Worm (Caenorhabditis elegans): ENCODE data around the gene F55C12.4.
A peak's percentile ranks its signal among the peaks of the same experiment; 100 is the strongest.

Gene F55C12.4

ce11 chrII:5872414-5872813 is 14.2 kb upstream of the F55C12.4 start:
- no peak for TF ChIP-seq nhr-232 (tag; optimal IDR thresholded peaks at IDR 0.05)
- TF ChIP-seq zip-5 (tag; optimal IDR thresholded peaks at IDR 0.05): no peak
- no peak for TF ChIP-seq sdc-2 (tag; optimal IDR thresholded peaks at IDR 0.05)
- TF ChIP-seq C38D4.7 (GFP tag; optimal IDR thresholded peaks at IDR 0.05): no peak
- TF ChIP-seq hlh-15 (tag; optimal IDR thresholded peaks at IDR 0.05): no peak
- no peak for TF ChIP-seq fkh-10 (GFP tag; optimal IDR thresholded peaks at IDR 0.05)
- TF ChIP-seq tbx-7 (tag; optimal IDR thresholded peaks at IDR 0.05): no peak
- no peak for TF ChIP-seq ets-4 (tag; optimal IDR thresholded peaks at IDR 0.05)
- TF ChIP-seq nhr-11 (tag; optimal IDR thresholded peaks at IDR 0.05): no peak
- no peak for TF ChIP-seq fax-1 (tag; optimal IDR thresholded peaks at IDR 0.05)
- no peak for TF ChIP-seq ttx-3 (tag; optimal IDR thresholded peaks at IDR 0.05)
- TF ChIP-seq ceh-22 (tag; optimal IDR thresholded peaks at IDR 0.05): no peak
- TF ChIP-seq elt-2 (tag; optimal IDR thresholded peaks at IDR 0.05): no peak
- TF ChIP-seq ref-2 (tag; optimal IDR thresholded peaks at IDR 0.05): no peak
- TF ChIP-seq lin-11 (tag; optimal IDR thresholded peaks at IDR 0.05): no peak
- TF ChIP-seq ceh-14 (tag; optimal IDR thresholded peaks at IDR 0.05): no peak
- no peak for TF ChIP-seq pag-3 (tag; optimal IDR thresholded peaks at IDR 0.05; ENCODE audit: borderline replicate concordance)
- no peak for TF ChIP-seq unc-55 (GFP tag; optimal IDR thresholded peaks at IDR 0.05)

ce11 chrII:5871508-5871907 is 13.3 kb upstream of the F55C12.4 start:
- peak; percentile 21 for TF ChIP-seq unc-42 (tag; optimal IDR thresholded peaks at IDR 0.05)
- TF ChIP-seq sox-4 (tag; optimal IDR thresholded peaks at IDR 0.05): peak; percentile 8
- peak; percentile 6 for TF ChIP-seq tbx-2 (tag; optimal IDR thresholded peaks at IDR 0.05)
- no peak for TF ChIP-seq pqm-1 (tag; optimal IDR thresholded peaks at IDR 0.05)

ce11 chrII:5866920-5867319 is 8.7 kb upstream of the F55C12.4 start:
- TF ChIP-seq pros-1 (tag; optimal IDR thresholded peaks at IDR 0.05): no peak
- peak; percentile 75 for TF ChIP-seq nfya-1 (tag; optimal IDR thresholded peaks at IDR 0.05)

- TF ChIP-seq ztf-16 (tag; optimal IDR thresholded peaks at IDR 0.05) (no peak), lin-11 (tag; optimal IDR thresholded peaks at IDR 0.05) (no peak), mec-3 (tag; optimal IDR thresholded peaks at IDR 0.05; ENCODE audit: borderline replicate concordance) (no peak), ceh-22 (tag; optimal IDR thresholded peaks at IDR 0.05) (no peak), odd-2 (tag; optimal IDR thresholded peaks at IDR 0.05) (no peak), npax-4 (tag; optimal IDR thresholded peaks at IDR 0.05) (no peak), K09A11.1 (tag; optimal IDR thresholded peaks at IDR 0.05; ENCODE audit: insufficient read depth) (no peak), ceh-6 (GFP tag; optimal IDR thresholded peaks at IDR 0.05) (no peak), ama-1 (optimal IDR thresholded peaks at IDR 0.05) (no peak), Y22D7AL.16 (tag; optimal IDR thresholded peaks at IDR 0.05) (no peak), unc-3 (GFP tag; conservative IDR thresholded peaks at IDR 0.05) (no peak), unc-3 (tag; optimal IDR thresholded peaks at IDR 0.05) (no peak), ceh-45 (GFP tag; IDR thresholded peaks at IDR 0.05) (no peak), ceh-48 (tag; optimal IDR thresholded peaks at IDR 0.05) (no peak), elt-2 (tag; optimal IDR thresholded peaks at IDR 0.05) (no peak)
Observed at ce11 chrII:5865405-5866308, 7.4 kb upstream of the F55C12.4 start, which contains the start of gene F55C12.19. TSS of gene F55C12.19 (plus strand) at chrII:5866139.
